Worm (Caenorhabditis elegans) whole organism, L2 larva: ENCODE data around the gene F14F7.7.

Experiments used
- elt-3 ChIP-seq: sonication (generic microtip); optimal IDR thresholded peaks from 2 replicates; lab custom pipeline; 2017; ENCODE audit warnings: missing biosample characterization, missing genetic modification characterization
- mdl-1 ChIP-seq, 2 experiments: fragments of 150-350 bp in 1 of 2; sonication (generic microtip) in 1 of 2; optimal IDR thresholded peaks; 2 replicates each; lab custom pipeline; 2017; ENCODE audit warnings: missing biosample characterization in 2 of 2, missing genetic modification characterization in 2 of 2
- nhr-25 ChIP-seq: fragments of 150-350 bp; sonication (generic microtip); optimal IDR thresholded peaks from 3 replicates; lab custom pipeline; 2014; ENCODE audit warnings: missing biosample characterization, missing genetic modification characterization

DNA sequence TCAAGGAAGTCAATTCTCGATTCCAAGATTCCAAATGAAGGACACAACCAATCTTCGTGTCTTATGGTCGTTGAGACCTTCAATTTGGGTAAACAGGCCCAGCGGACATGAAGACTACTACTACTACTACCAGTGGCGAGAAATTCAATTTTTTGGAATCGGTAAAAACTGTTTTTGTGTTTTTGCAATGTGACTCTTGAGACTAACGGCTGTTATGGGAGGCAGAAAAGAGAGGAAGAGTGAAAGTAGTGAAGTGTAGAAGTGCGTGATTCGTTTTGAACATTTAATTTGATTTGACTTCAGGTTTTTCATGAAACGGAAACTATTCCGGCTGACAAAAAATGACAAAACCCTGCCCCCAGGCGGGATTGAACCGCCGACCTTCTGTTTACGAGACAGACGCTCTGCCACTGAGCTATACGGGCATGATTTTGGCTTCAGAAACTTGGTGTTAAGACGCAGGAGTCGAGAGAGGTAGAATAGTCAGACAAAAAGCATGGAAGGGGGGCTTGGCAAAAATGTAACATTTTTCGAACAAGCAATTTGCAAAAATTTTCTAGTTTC is 14.9 kb upstream of the F14F7.7 start:
- TF ChIP-seq mdl-1 (tag; optimal IDR thresholded peaks at IDR 0.05; lab: Kevin White, UChicago) (no peak), elt-3 (no peak), nhr-25 (tag; lab: Kevin White, UChicago) (peak; percentile 45)
